Worm (Caenorhabditis elegans) whole organism, L3 larva: ENCODE results near the gene dmd-10.

Experiments used
- R02D3.7 ChIP-seq: fragments of 150-350 bp; optimal IDR thresholded peaks from 2 replicates; lab custom pipeline; 2014; ENCODE audit warnings: missing biosample characterization, missing genetic modification characterization
- ZK546.5 ChIP-seq: sonication (generic microtip); optimal IDR thresholded peaks from 2 replicates; lab custom pipeline; 2017; ENCODE audit warnings: missing biosample characterization, missing genetic modification characterization
- aly-2 ChIP-seq: fragments of 150-350 bp; optimal IDR thresholded peaks from 2 replicates; lab custom pipeline; 2014; ENCODE audit warnings: missing biosample characterization, missing genetic modification characterization
- ama-1 ChIP-seq: fragments of 150-350 bp; optimal IDR thresholded peaks from 2 replicates; lab custom pipeline; 2018
- ceh-82 ChIP-seq: fragments of 150-350 bp; optimal IDR thresholded peaks from 2 replicates; lab custom pipeline; 2014; ENCODE audit warnings: missing biosample characterization, missing genetic modification characterization
- daf-12 ChIP-seq: fragments of 150-350 bp; optimal IDR thresholded peaks from 2 replicates; lab custom pipeline; 2014; ENCODE audit warnings: missing biosample characterization, missing genetic modification reagents, missing genetic modification characterization
- elt-1 ChIP-seq: fragments of 150-350 bp; optimal IDR thresholded peaks from 2 replicates; lab custom pipeline; 2014; ENCODE audit warnings: missing biosample characterization, missing genetic modification characterization
- elt-2 ChIP-seq: sonication (generic microtip); optimal IDR thresholded peaks from 2 replicates; lab custom pipeline; 2016; ENCODE audit warnings: missing genetic modification reagents, mild to moderate bottlenecking, missing genetic modification characterization, missing compliant biosample characterization
- elt-3 ChIP-seq, 3 experiments: fragments of 150-350 bp in 1 of 3; sonication (generic microtip) in 2 of 3; optimal IDR thresholded peaks; 2 replicates in 2 of 3; 4 replicates in 1 of 3; lab custom pipeline; 2014 to 2017; ENCODE audit warnings: missing biosample characterization in 3 of 3, missing genetic modification characterization in 3 of 3
- eor-1 ChIP-seq, 2 experiments: fragments of 150-350 bp; optimal IDR thresholded peaks; 2 replicates each; lab custom pipeline; 2014 to 2018; ENCODE audit warnings: missing biosample characterization in 2 of 2, missing genetic modification characterization in 2 of 2
- fkh-10 ChIP-seq: sonication (generic microtip); optimal IDR thresholded peaks from 2 replicates; lab custom pipeline; 2017; ENCODE audit warnings: missing biosample characterization, missing genetic modification reagents, missing genetic modification characterization
- fkh-2 ChIP-seq: fragments of 150-350 bp; optimal IDR thresholded peaks from 2 replicates; lab custom pipeline; 2014; ENCODE audit warnings: missing biosample characterization, missing genetic modification reagents, missing genetic modification characterization
- fos-1 ChIP-seq: fragments of 150-350 bp; optimal IDR thresholded peaks from 2 replicates; lab custom pipeline; 2014; ENCODE audit warnings: missing biosample characterization, missing genetic modification characterization
- hmg-11 ChIP-seq: sonication (generic microtip); optimal IDR thresholded peaks from 2 replicates; lab custom pipeline; 2016; ENCODE audit warnings: missing genetic modification characterization, missing compliant biosample characterization
- jun-1 ChIP-seq: fragments of 150-350 bp; optimal IDR thresholded peaks from 2 replicates; lab custom pipeline; 2014; ENCODE audit warnings: missing biosample characterization, missing genetic modification reagents, missing genetic modification characterization
- lin-15B ChIP-seq: fragments of 150-350 bp; optimal IDR thresholded peaks from 2 replicates; lab custom pipeline; 2014; ENCODE audit warnings: missing biosample characterization, missing genetic modification characterization
- lin-39 ChIP-seq: fragments of 150-350 bp; optimal IDR thresholded peaks from 2 replicates; lab custom pipeline; 2018; ENCODE audit warnings: missing biosample characterization, missing genetic modification reagents, missing genetic modification characterization
- lsy-12 ChIP-seq: sonication (generic microtip); optimal IDR thresholded peaks from 2 replicates; lab custom pipeline; 2016; ENCODE audit warnings: mild to moderate bottlenecking, missing genetic modification characterization, missing compliant biosample characterization
- nfya-1 ChIP-seq: sonication (generic microtip); optimal IDR thresholded peaks from 2 replicates; lab custom pipeline; 2017; ENCODE audit warnings: missing genetic modification characterization, mild to moderate bottlenecking, missing compliant biosample characterization, antibody characterized with exemption, moderate library complexity; ENCODE audit not compliant: insufficient read depth
- nhr-11 ChIP-seq: fragments of 150-350 bp; optimal IDR thresholded peaks from 2 replicates; lab custom pipeline; 2014; ENCODE audit warnings: missing biosample characterization, missing genetic modification characterization
- nhr-12 ChIP-seq: fragments of 150-350 bp; optimal IDR thresholded peaks from 2 replicates; lab custom pipeline; 2014; ENCODE audit warnings: missing biosample characterization, missing genetic modification characterization
- nhr-23 ChIP-seq: fragments of 150-350 bp; optimal IDR thresholded peaks from 2 replicates; lab custom pipeline; 2014; ENCODE audit warnings: missing biosample characterization, missing genetic modification reagents, missing genetic modification characterization
- nhr-237 ChIP-seq: fragments of 150-350 bp; optimal IDR thresholded peaks from 2 replicates; lab custom pipeline; 2014; ENCODE audit warnings: missing biosample characterization, missing genetic modification characterization
- nhr-25 ChIP-seq: sonication (generic microtip); optimal IDR thresholded peaks from 2 replicates; lab custom pipeline; 2017; ENCODE audit warnings: missing biosample characterization, missing genetic modification characterization
- nhr-28 ChIP-seq: fragments of 150-350 bp; optimal IDR thresholded peaks from 2 replicates; lab custom pipeline; 2014; ENCODE audit warnings: missing biosample characterization, missing genetic modification characterization
- nhr-43 ChIP-seq: sonication (generic microtip); optimal IDR thresholded peaks from 2 replicates; lab custom pipeline; 2016; ENCODE audit warnings: mild to moderate bottlenecking, missing genetic modification characterization, missing compliant biosample characterization; ENCODE audit not compliant: poor library complexity, severe bottlenecking
- nhr-67 ChIP-seq: fragments of 150-350 bp; optimal IDR thresholded peaks from 2 replicates; lab custom pipeline; 2014; ENCODE audit warnings: missing biosample characterization, missing genetic modification characterization
- nhr-77 ChIP-seq: fragments of 150-350 bp; optimal IDR thresholded peaks from 2 replicates; lab custom pipeline; 2014; ENCODE audit warnings: missing biosample characterization, missing genetic modification characterization
- pha-4 ChIP-seq: fragments of 150-350 bp; optimal IDR thresholded peaks from 2 replicates; lab custom pipeline; 2014; ENCODE audit warnings: missing biosample characterization, missing genetic modification reagents, missing genetic modification characterization
- skn-1 ChIP-seq: fragments of 150-350 bp; optimal IDR thresholded peaks from 2 replicates; lab custom pipeline; 2014; ENCODE audit warnings: missing biosample characterization, missing genetic modification characterization
- snpc-4 ChIP-seq: fragments of 150-350 bp; optimal IDR thresholded peaks from 2 replicates; lab custom pipeline; 2014; ENCODE audit warnings: missing biosample characterization, missing genetic modification characterization
- tbx-2 ChIP-seq: sonication (generic microtip); optimal IDR thresholded peaks from 2 replicates; lab custom pipeline; 2016; ENCODE audit warnings: mild to moderate bottlenecking, missing genetic modification characterization, missing compliant biosample characterization
- unc-39 ChIP-seq: sonication (generic microtip); optimal IDR thresholded peaks from 4 replicates; lab custom pipeline; 2017; ENCODE audit warnings: missing biosample characterization, missing genetic modification characterization
- unc-62 ChIP-seq: fragments of 150-350 bp; sonication (generic microtip); optimal IDR thresholded peaks from 4 replicates; lab custom pipeline; 2014; ENCODE audit warnings: missing biosample characterization, missing genetic modification reagents, missing genetic modification characterization
- zag-1 ChIP-seq: fragments of 150-350 bp; optimal IDR thresholded peaks from 2 replicates; lab custom pipeline; 2014; ENCODE audit warnings: missing biosample characterization, missing genetic modification characterization
- ztf-11 ChIP-seq: fragments of 150-350 bp; optimal IDR thresholded peaks from 2 replicates; lab custom pipeline; 2014; ENCODE audit warnings: missing biosample characterization, missing genetic modification characterization

dmd-10 gene

DNA sequence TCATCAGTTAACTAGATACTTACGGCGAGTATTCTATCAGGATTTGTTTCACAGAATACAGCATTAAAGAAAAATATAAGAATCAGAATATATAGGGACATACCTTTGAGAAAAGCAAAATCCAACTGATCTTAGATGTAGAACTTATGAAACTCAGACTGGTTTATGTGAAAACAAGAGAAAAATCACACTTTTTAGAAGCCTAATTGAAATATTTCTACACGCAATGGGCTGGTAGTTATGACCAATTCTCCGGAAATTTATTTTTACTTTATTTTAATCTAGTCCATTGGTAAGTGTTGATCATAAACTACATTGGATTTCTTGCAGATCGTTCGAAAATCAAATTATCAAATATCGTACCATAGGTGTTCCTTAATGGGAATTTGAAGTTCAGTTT is 52.3 kb downstream of the dmd-10 start, which contains the start of gene T09E8.4:
TSS of gene T09E8.4 (minus strand) at position 101 of the 400 bp plus-strand sequence.
- no peak for TF ChIP-seq fkh-2

DNA sequence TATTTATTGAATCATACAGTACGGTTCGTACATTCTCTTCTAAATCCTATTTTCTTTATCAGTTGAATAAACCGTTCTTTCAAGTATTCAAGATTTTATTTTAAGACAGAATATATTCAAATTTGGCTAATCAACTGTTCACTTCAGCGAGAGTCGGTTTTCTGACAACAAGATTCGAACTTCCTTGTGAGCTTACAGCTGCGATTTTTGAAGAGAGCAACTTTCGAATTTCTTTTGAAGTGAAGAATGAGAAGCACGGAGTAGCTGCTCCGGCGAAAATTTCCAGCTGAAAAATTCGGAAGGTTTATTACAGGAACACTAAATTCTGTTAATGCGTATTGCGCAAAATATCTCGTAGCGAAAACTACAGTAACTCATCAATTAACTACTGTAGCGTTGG is 55.0 kb downstream of the dmd-10 start:
- TF ChIP-seq ztf-11 (tag; lab: Kevin White, UChicago) (no peak), jun-1 (tag; lab: Kevin White, UChicago) (no peak), lin-39 (tag; lab: Kevin White, UChicago) (no peak), unc-39 (tag; lab: Kevin White, UChicago) (no peak), skn-1 (no peak), nhr-77 (tag; lab: Kevin White, UChicago) (no peak), ceh-82 (no peak), ama-1 (lab: Kevin White, UChicago) (no peak), daf-12 (tag; lab: Kevin White, UChicago) (no peak), nhr-237 (no peak), nfya-1 (tag; lab: Kevin White, UChicago) (no peak), lin-15B (tag; lab: Kevin White, UChicago) (no peak), nhr-23 (no peak)

DNA sequence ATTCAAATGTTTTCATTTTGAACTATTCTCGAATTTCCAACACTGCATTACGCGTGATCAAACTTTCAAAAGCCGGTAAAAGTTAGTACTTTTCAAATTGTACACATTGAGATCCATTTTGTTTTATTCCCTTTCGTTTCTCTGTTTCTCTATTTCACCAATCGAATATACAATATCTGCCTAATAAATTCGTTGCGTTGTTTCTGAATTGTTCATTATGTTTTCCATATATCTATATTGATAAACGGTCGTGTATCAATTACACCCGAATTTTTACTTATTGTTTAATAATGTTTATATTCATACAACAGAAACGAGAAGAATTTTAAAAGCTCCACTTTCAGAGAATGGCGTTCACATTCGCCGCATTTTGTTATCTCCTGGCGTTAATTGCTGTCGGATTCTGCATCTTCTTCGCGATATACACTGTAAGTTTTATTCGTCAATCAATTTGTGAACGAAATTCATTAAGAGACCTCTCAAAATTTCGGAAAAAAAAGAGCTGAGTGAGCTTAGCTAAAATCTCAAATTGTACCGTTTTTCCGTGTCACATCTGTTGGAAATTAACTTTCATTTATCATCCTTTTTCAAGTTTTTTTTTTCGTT is 56.3 kb downstream of the dmd-10 start, which contains the start of gene cni-1:
TSS of gene cni-1 (plus strand) at position 345 of the 606 bp plus-strand sequence.
- TF ChIP-seq lin-15B (tag; lab: Kevin White, UChicago) (no peak), nfya-1 (tag; lab: Kevin White, UChicago) (no peak), jun-1 (tag; lab: Kevin White, UChicago) (no peak), zag-1 (tag; lab: Kevin White, UChicago) (no peak), unc-62 (GFP tag; lab: Kevin White, UChicago) (no peak), nhr-77 (tag; lab: Kevin White, UChicago) (no peak), nhr-67 (tag; lab: Kevin White, UChicago) (no peak), tbx-2 (tag; lab: Kevin White, UChicago) (no peak), lsy-12 (tag; lab: Kevin White, UChicago) (no peak), fkh-10 (GFP tag; lab: Kevin White, UChicago) (no peak), snpc-4 (tag; lab: Kevin White, UChicago) (no peak), elt-1 (tag; lab: Kevin White, UChicago) (no peak), nhr-43 (no peak), ceh-82 (no peak), fos-1 (tag; lab: Kevin White, UChicago) (no peak), ztf-11 (tag; lab: Kevin White, UChicago) (no peak), elt-3 (tag; optimal IDR thresholded peaks at IDR 0.05; lab: Kevin White, UChicago) (no peak)
- TF ChIP-seq, all 47 proteins: peak for 0

DNA sequence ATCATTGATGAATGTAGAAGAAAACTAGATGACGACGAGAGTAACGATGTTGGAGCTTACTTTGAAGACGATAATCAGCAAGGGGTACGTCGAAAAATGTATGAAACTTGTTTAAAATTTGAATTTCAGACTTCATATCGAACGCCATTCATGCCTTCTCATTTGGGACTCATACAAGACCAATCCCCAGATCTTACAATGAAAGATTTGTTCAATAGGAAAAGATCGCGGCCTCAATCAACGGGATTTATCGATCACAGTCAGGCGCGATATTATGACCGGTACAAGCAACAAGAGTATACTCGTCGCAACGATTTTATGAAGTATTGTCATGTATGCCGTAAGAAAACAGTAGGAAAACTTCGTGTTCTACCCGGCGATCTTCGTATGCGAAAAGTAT is 59.6 kb downstream of the dmd-10 start:
- TF ChIP-seq zag-1 (tag; lab: Kevin White, UChicago) (no peak), nhr-11 (no peak), pha-4 (tag; lab: Kevin White, UChicago) (no peak), nhr-25 (tag; lab: Kevin White, UChicago) (no peak), nhr-28 (tag; lab: Kevin White, UChicago) (no peak), nhr-23 (no peak), ZK546.5 (tag; lab: Kevin White, UChicago) (no peak), elt-1 (tag; lab: Kevin White, UChicago) (no peak), snpc-4 (tag; lab: Kevin White, UChicago) (no peak)

DNA sequence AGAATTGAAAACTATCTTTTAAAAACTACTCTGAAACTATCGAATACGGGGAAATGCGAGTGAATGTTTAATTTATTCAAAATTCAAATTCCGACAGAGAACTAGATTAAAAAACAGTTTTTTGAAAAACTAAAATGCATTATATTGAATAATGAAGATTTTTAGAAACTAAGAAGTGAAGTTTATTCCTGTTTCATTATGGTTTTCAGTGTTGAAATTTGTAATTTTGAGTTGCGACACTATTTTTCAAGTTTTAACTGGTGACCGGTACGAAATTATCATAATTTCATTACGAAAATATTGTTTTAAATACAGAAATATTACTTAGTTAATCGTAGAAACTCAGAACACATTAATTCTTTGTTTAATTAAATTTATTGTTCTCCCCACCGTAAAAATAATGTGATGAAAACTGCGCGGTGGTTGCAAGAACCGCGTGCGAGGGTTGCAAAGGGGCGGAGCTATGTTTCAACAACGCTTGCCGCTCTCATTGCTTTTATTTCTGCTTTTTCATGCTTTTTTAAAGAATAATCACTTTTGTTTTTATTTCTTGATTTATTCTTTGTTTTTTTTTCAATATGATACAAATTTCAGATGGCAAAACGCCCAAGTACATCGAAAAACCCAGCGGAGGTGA is 60.2 kb downstream of the dmd-10 start, which contains the start of gene him-17:
TSS of gene him-17 (plus strand) at position 595 of the 637 bp plus-strand sequence.
- TF ChIP-seq nhr-67 (tag; lab: Kevin White, UChicago) (peak; percentile 4), nhr-23 (peak; percentile 37), nhr-43 (peak; percentile 69), pha-4 (tag; lab: Kevin White, UChicago) (peak; percentile 57), nhr-12 (tag; lab: Kevin White, UChicago) (no peak), nhr-28 (tag; lab: Kevin White, UChicago) (no peak), aly-2 (tag; lab: Kevin White, UChicago) (peak; percentile 69), zag-1 (tag; lab: Kevin White, UChicago) (no peak), hmg-11 (peak; percentile 82), snpc-4 (tag; lab: Kevin White, UChicago) (peak; percentile 55), eor-1 (tag; optimal IDR thresholded peaks at IDR 0.05; lab: Kevin White, UChicago) (no peak), elt-2 (tag; lab: Kevin White, UChicago) (peak; percentile 34), R02D3.7 (tag; lab: Kevin White, UChicago) (no peak)
